Worm (Caenorhabditis elegans): ENCODE results near the gene ZC513.2.

ce11 chrV:8050059-8050677, 4.1 kb upstream of the ZC513.2 start:
- TF ChIP-seq nhr-11 (tag; optimal IDR thresholded peaks at IDR 0.05) (no peak), nhr-237 (tag; optimal IDR thresholded peaks at IDR 0.05) (no peak), fkh-8 (tag; optimal IDR thresholded peaks at IDR 0.05) (no peak), aly-2 (tag; optimal IDR thresholded peaks at IDR 0.05) (no peak), skn-1 (tag; optimal IDR thresholded peaks at IDR 0.05) (no peak), tlp-1 (tag; optimal IDR thresholded peaks at IDR 0.05) (no peak), elt-3 (tag; optimal IDR thresholded peaks at IDR 0.05) (no peak), ama-1 (optimal IDR thresholded peaks at IDR 0.05) (no peak), ces-1 (GFP tag; optimal IDR thresholded peaks at IDR 0.05) (no peak), nhr-76 (tag; optimal IDR thresholded peaks at IDR 0.05) (no peak), aha-1 (tag; optimal IDR thresholded peaks at IDR 0.05) (no peak), nhr-28 (tag; optimal IDR thresholded peaks at IDR 0.05) (no peak), alr-1 (tag; optimal IDR thresholded peaks at IDR 0.05; ENCODE audit: borderline replicate concordance) (no peak), dpl-1 (GFP tag; optimal IDR thresholded peaks at IDR 0.05) (no peak)

Data from whole organism, L1 larva.